In the genomic region with DNA sequence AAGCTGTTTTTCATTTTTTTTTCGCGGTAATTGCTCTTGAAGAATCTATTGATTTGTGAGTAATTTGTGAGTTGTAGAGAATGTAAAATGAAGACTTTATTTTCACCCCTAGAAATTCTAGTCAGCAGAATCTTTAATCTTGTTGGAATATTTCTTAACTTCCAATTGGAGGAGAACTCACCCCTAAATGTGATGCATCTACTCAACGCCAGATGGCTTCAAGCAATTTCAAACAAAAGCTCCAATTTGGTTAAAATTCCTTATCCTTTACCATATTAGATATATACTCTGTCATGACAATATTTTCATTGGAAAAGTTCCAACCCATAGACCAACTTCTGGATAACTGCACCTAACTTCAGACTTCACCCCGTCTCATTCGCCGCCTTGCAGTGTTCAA, we compare ENCODE assay signal across 3 fruit fly cellular contexts.
TF ChIP-seq lines count a peak whose summit lies in the region.

No protein-coding gene starts in this region.

- peak; percentile 81 to 88 for TF ChIP-seq CTCF in S2 (optimal IDR thresholded peaks at IDR 0.05; lab: Kevin White, UChicago)
- peak; percentile 72 for TF ChIP-seq CTCF in whole organism, embryonic (GFP tag; optimal IDR thresholded peaks at IDR 0.05; lab: Kevin White, UChicago)

TF ChIP-seq in whole organism, embryonic, 481 proteins besides CTCF, POLR2A, EP300 and RAD21:
- TF ChIP-seq GATAe (GFP tag; conservative IDR thresholded peaks at IDR 0.05; lab: Robert Waterston, UW) (no peak), HLH3B (GFP tag; IDR thresholded peaks at IDR 0.05; lab: Robert Waterston, UW) (no peak), h (optimal IDR thresholded peaks at IDR 0.05; lab: Kevin White, UChicago) (no peak), CG14965 (GFP tag; optimal IDR thresholded peaks at IDR 0.05; lab: Kevin White, UChicago; ENCODE audit: borderline replicate concordance) (peak; percentile 89), trem (tag; optimal IDR thresholded peaks at IDR 0.05; lab: Kevin White, UChicago) (no peak), CG17328 (GFP tag; IDR thresholded peaks at IDR 0.05; lab: Robert Waterston, UW) (no peak), CG11723 (GFP tag; optimal IDR thresholded peaks at IDR 0.05; lab: Kevin White, UChicago) (no peak), fru (optimal IDR thresholded peaks at IDR 0.05; lab: Kevin White, UChicago) (no peak), D19A (tag; optimal IDR thresholded peaks at IDR 0.05; lab: Kevin White, UChicago) (no peak), insv (GFP tag; optimal IDR thresholded peaks at IDR 0.05; lab: Kevin White, UChicago) (peak; percentile 84 to 97), Fer1 (GFP tag; optimal IDR thresholded peaks at IDR 0.05; lab: Kevin White, UChicago) (no peak), tin (GFP tag; optimal IDR thresholded peaks at IDR 0.05; lab: Kevin White, UChicago) (no peak), cato (GFP tag; optimal IDR thresholded peaks at IDR 0.05; lab: Kevin White, UChicago; ENCODE audit: borderline replicate concordance) (no peak), CG10979 (tag; optimal IDR thresholded peaks at IDR 0.05; lab: Kevin White, UChicago) (peak; percentile 53), cad (GFP tag; optimal IDR thresholded peaks at IDR 0.05; lab: Kevin White, UChicago) (no peak), CG3407 (GFP tag; optimal IDR thresholded peaks at IDR 0.05; lab: Kevin White, UChicago) (no peak), CG14667 (GFP tag; IDR thresholded peaks at IDR 0.05; lab: Robert Waterston, UW) (no peak), her (GFP tag; optimal IDR thresholded peaks at IDR 0.05; lab: Kevin White, UChicago) (no peak), CG10543 (GFP tag; optimal IDR thresholded peaks at IDR 0.05; lab: Kevin White, UChicago) (no peak), NC2β (GFP tag; optimal IDR thresholded peaks at IDR 0.05; lab: Kevin White, UChicago) (no peak), sens (GFP tag; lab: Kevin White, UChicago) (peak; percentile 65), tx (GFP tag; optimal IDR thresholded peaks at IDR 0.05; lab: Kevin White, UChicago) (no peak), CG6813 (GFP tag; optimal IDR thresholded peaks at IDR 0.05; lab: Kevin White, UChicago) (no peak), pfk (GFP tag; optimal IDR thresholded peaks at IDR 0.05; lab: Kevin White, UChicago) (no peak), run (tag; optimal IDR thresholded peaks at IDR 0.05; lab: Kevin White, UChicago) (no peak), E2f1 (GFP tag; IDR thresholded peaks at IDR 0.05; lab: Robert Waterston, UW) (no peak), CG31441 (GFP tag; IDR thresholded peaks at IDR 0.05; lab: Robert Waterston, UW) (no peak), Dip2 (GFP tag; IDR thresholded peaks at IDR 0.05; lab: Robert Waterston, UW) (no peak), ham (GFP tag; IDR thresholded peaks at IDR 0.05; lab: Robert Waterston, UW) (no peak), bsh (GFP tag; optimal IDR thresholded peaks at IDR 0.05; lab: Kevin White, UChicago) (no peak), nau (GFP tag; optimal IDR thresholded peaks at IDR 0.05; lab: Kevin White, UChicago) (no peak), CG2712 (tag; optimal IDR thresholded peaks at IDR 0.05; lab: Kevin White, UChicago) (no peak), CG12104 (GFP tag; optimal IDR thresholded peaks at IDR 0.05; lab: Kevin White, UChicago) (no peak), Hmx (GFP tag; optimal IDR thresholded peaks at IDR 0.05; lab: Kevin White, UChicago) (no peak)

TF ChIP-seq in whole organism, prepupa, 60 proteins besides CTCF, POLR2A, EP300 and RAD21:
- TF ChIP-seq CG9139 (GFP tag; optimal IDR thresholded peaks at IDR 0.05; lab: Kevin White, UChicago) (no peak), svp (GFP tag; lab: Kevin White, UChicago) (peak; percentile 16)
TF ChIP-seq in whole organism, prepupa: peak in this region for 1.
